Fruit fly (Drosophila melanogaster) whole organism, adult: ENCODE data around the gene CG8159.

Source experiments
- CG1620 ChIP-seq: fragments of 200-800 bp; sonication (Bioruptor generic); optimal IDR thresholded peaks from 2 replicates; lab custom pipeline; 2016; ENCODE audit warnings: missing biosample characterization, missing genetic modification characterization
- toe ChIP-seq: fragments of 200-800 bp; sonication (Bioruptor generic); optimal IDR thresholded peaks from 2 replicates; lab custom pipeline; 2016; ENCODE audit warnings: missing biosample characterization, missing genetic modification characterization

DNA sequence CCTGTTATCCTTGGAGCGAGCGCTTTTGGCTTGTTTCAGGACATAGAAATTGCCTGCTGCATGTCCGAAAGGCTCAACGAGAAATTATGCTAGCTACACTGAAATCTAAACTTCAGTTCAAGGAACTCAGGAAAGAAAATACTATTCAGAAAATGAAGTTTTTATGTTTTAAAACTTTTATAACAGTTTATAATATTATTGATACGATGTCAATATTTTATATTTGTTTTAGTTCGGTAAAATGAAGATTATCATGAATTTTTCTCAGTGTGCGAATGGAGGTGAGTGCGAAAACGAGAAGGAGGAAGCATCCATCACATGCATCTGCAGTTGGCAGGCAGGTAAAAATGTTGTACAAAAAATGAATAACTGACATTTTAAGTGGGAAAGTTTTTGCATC, 19.7 kb downstream of the CG8159 start:
- TF ChIP-seq toe: no peak
- TF ChIP-seq CG1620 (GFP tag; lab: Kevin White, UChicago): no peak
